Fruit fly (Drosophila melanogaster) whole organism, embryonic: Measurements from ENCODE around the gene Rab8.
A peak's percentile ranks its signal among the peaks of the same experiment; 100 is the strongest.

Experiments used
- Ada2b ChIP-seq: fragments of 200-800 bp; sonication (Bioruptor generic); IDR thresholded peaks from 2 replicates; pipeline ENCODE4 v1.3.6; 2022; ENCODE audit warnings: missing biosample characterization, missing genetic modification characterization
- Adf1 ChIP-seq: fragments of 200-800 bp; sonication (Bioruptor generic); IDR thresholded peaks from 2 replicates; pipeline ENCODE4 v1.3.6; 2022; ENCODE audit warnings: missing biosample characterization, missing genetic modification characterization
- Asciz ChIP-seq: fragments of 200-800 bp; sonication (Bioruptor generic); optimal IDR thresholded peaks from 2 replicates; lab custom pipeline; 2017; ENCODE audit warnings: missing biosample characterization, mild to moderate bottlenecking, missing genetic modification characterization, missing genetic modification reagents
- B-H2 ChIP-seq: fragments of 200-800 bp; sonication (Bioruptor generic); optimal IDR thresholded peaks from 2 replicates; lab custom pipeline; 2018; ENCODE audit warnings: missing biosample characterization, mild to moderate bottlenecking, missing genetic modification characterization
- C15 ChIP-seq: fragments of 200-800 bp; sonication (Bioruptor generic); IDR thresholded peaks from 3 replicates; pipeline ENCODE4 v1.3.6; 2022; ENCODE audit warnings: missing biosample characterization, missing genetic modification characterization
- CG11560 ChIP-seq: fragments of 200-800 bp; sonication (Bioruptor generic); IDR thresholded peaks from 3 replicates; pipeline ENCODE4 v1.3.6; 2022; ENCODE audit warnings: missing biosample characterization, missing genetic modification characterization
- CG11723 ChIP-seq: fragments of 200-800 bp; sonication (Bioruptor generic); optimal IDR thresholded peaks from 2 replicates; lab custom pipeline; 2017; ENCODE audit warnings: missing biosample characterization, mild to moderate bottlenecking, missing genetic modification characterization
- CG12236 ChIP-seq: fragments of 200-800 bp; sonication (Bioruptor generic); optimal IDR thresholded peaks from 2 replicates; lab custom pipeline; 2016; ENCODE audit warnings: missing biosample characterization, missing genetic modification characterization
- CG13287 ChIP-seq: fragments of 200-800 bp; sonication (Bioruptor generic); IDR thresholded peaks from 2 replicates; pipeline ENCODE4 v1.3.6; 2022; ENCODE audit warnings: missing biosample characterization, missing genetic modification characterization; ENCODE audit not compliant: partially characterized antibody
- CG13624 ChIP-seq: fragments of 200-800 bp; sonication (Bioruptor generic); optimal IDR thresholded peaks from 2 replicates; lab custom pipeline; 2016; ENCODE audit warnings: missing biosample characterization, missing genetic modification characterization
- CG14014 ChIP-seq: fragments of 200-800 bp; sonication (Bioruptor generic); IDR thresholded peaks from 2 replicates; pipeline ENCODE4 v1.3.6; 2022; ENCODE audit warnings: missing biosample characterization, missing genetic modification characterization
- CG14050 ChIP-seq: fragments of 200-800 bp; sonication (Bioruptor generic); IDR thresholded peaks from 3 replicates; pipeline ENCODE4 v1.3.6; 2022; ENCODE audit warnings: missing biosample characterization, missing genetic modification characterization
- CG14667 ChIP-seq: fragments of 200-800 bp; sonication (Bioruptor generic); IDR thresholded peaks from 2 replicates; pipeline ENCODE4 v1.3.6; 2022; ENCODE audit warnings: missing biosample characterization, missing genetic modification characterization
- CG15601 ChIP-seq: fragments of 200-800 bp; sonication (Bioruptor generic); optimal IDR thresholded peaks from 3 replicates; lab custom pipeline; 2019; ENCODE audit warnings: missing biosample characterization, mild to moderate bottlenecking, missing genetic modification characterization, moderate library complexity
- CG18262 ChIP-seq: fragments of 200-800 bp; optimal IDR thresholded peaks from 3 replicates; lab custom pipeline; 2019; ENCODE audit warnings: missing biosample characterization, mild to moderate bottlenecking, missing genetic modification characterization, moderate library complexity
- CG32767 ChIP-seq: fragments of 200-800 bp; sonication (Bioruptor generic); IDR thresholded peaks from 2 replicates; pipeline ENCODE4 v1.3.6; 2022; ENCODE audit warnings: missing biosample characterization, missing genetic modification characterization
- CG3281 ChIP-seq: fragments of 200-800 bp; sonication (Bioruptor generic); optimal IDR thresholded peaks from 3 replicates; lab custom pipeline; 2017; ENCODE audit warnings: missing biosample characterization, mild to moderate bottlenecking, missing genetic modification characterization
- CG34376 ChIP-seq: fragments of 200-800 bp; sonication (Bioruptor generic); optimal IDR thresholded peaks from 2 replicates; lab custom pipeline; 2018; ENCODE audit warnings: missing biosample characterization, mild to moderate bottlenecking, missing genetic modification characterization
- CG3847 ChIP-seq: fragments of 200-800 bp; sonication (Bioruptor generic); IDR thresholded peaks from 2 replicates; pipeline ENCODE4 v1.3.6; 2022; ENCODE audit warnings: missing biosample characterization, missing genetic modification characterization
- CG4854 ChIP-seq: fragments of 200-800 bp; sonication (Bioruptor generic); optimal IDR thresholded peaks from 2 replicates; lab custom pipeline; 2016; ENCODE audit warnings: missing biosample characterization, missing genetic modification characterization, inconsistent platforms
- CG6791 ChIP-seq: fragments of 200-800 bp; sonication (Bioruptor generic); IDR thresholded peaks from 3 replicates; pipeline ENCODE4 v1.3.6; 2022; ENCODE audit warnings: missing biosample characterization, missing genetic modification characterization; ENCODE audit not compliant: partially characterized antibody
- CG7963 ChIP-seq: fragments of 200-800 bp; sonication (Bioruptor generic); IDR thresholded peaks from 3 replicates; pipeline ENCODE4 v1.3.6; 2022; ENCODE audit warnings: missing biosample characterization, missing genetic modification characterization; ENCODE audit not compliant: partially characterized antibody
- Doc3 ChIP-seq: fragments of 200-800 bp; sonication (Bioruptor generic); IDR thresholded peaks from 3 replicates; pipeline ENCODE4 v1.3.6; 2022; ENCODE audit warnings: missing biosample characterization, missing genetic modification characterization; ENCODE audit not compliant: partially characterized antibody
- Dp ChIP-seq: fragments of 200-800 bp; sonication (Bioruptor generic); optimal IDR thresholded peaks from 2 replicates; lab custom pipeline; 2018; ENCODE audit warnings: missing biosample characterization, mild to moderate bottlenecking, missing genetic modification characterization, moderate library complexity
- E2f2 ChIP-seq: fragments of 200-800 bp; sonication (Bioruptor generic); IDR thresholded peaks from 2 replicates; pipeline ENCODE4 v1.3.6; 2022; ENCODE audit warnings: missing biosample characterization, missing genetic modification characterization
- ERR ChIP-seq: fragments of 200-800 bp; sonication (Bioruptor generic); optimal IDR thresholded peaks from 2 replicates; lab custom pipeline; 2016; ENCODE audit warnings: missing biosample characterization, missing genetic modification characterization
- Fer1 ChIP-seq: fragments of 200-800 bp; sonication (Bioruptor generic); optimal IDR thresholded peaks from 2 replicates; lab custom pipeline; 2017; ENCODE audit warnings: missing biosample characterization, mild to moderate bottlenecking, missing genetic modification characterization
- Gug ChIP-seq: fragments of 200-800 bp; sonication (Bioruptor generic); IDR thresholded peaks from 4 replicates; pipeline ENCODE4 v1.3.6; 2022; ENCODE audit warnings: missing biosample characterization, missing genetic modification characterization
- HLH4C ChIP-seq: fragments of 200-800 bp; sonication (Bioruptor generic); IDR thresholded peaks from 3 replicates; pipeline ENCODE4 v1.3.6; 2022; ENCODE audit warnings: missing biosample characterization, missing genetic modification characterization; ENCODE audit not compliant: partially characterized antibody
- Hand ChIP-seq: fragments of 200-800 bp; sonication (Bioruptor generic); optimal IDR thresholded peaks from 2 replicates; lab custom pipeline; 2017; ENCODE audit warnings: mild to moderate bottlenecking, missing biosample characterization, missing genetic modification reagents, missing genetic modification characterization
- Hey ChIP-seq: fragments of 200-800 bp; sonication (Bioruptor generic); optimal IDR thresholded peaks from 3 replicates; lab custom pipeline; 2018; ENCODE audit warnings: missing biosample characterization, mild to moderate bottlenecking, missing genetic modification characterization
- Hmr ChIP-seq: fragments of 200-800 bp; sonication (Bioruptor generic); optimal IDR thresholded peaks from 3 replicates; lab custom pipeline; 2017; ENCODE audit warnings: mild to moderate bottlenecking, missing biosample characterization, missing genetic modification reagents, missing genetic modification characterization
- MBD-R2 ChIP-seq: fragments of 200-800 bp; sonication (Bioruptor generic); IDR thresholded peaks from 2 replicates; pipeline ENCODE4 v1.3.6; 2022; ENCODE audit warnings: missing biosample characterization, missing genetic modification characterization
- PHDP ChIP-seq: fragments of 200-800 bp; sonication (Bioruptor generic); optimal IDR thresholded peaks from 3 replicates; lab custom pipeline; 2018; ENCODE audit warnings: missing biosample characterization, mild to moderate bottlenecking, missing genetic modification characterization, moderate library complexity
- Pdp1 ChIP-seq, 2 experiments: fragments of 200-800 bp; sonication (Bioruptor generic); optimal IDR thresholded peaks; 3 replicates each; lab custom pipeline; 2016; ENCODE audit warnings: missing biosample characterization in 2 of 2, missing genetic modification characterization in 2 of 2, mild to moderate bottlenecking in 1 of 2, moderate library complexity in 1 of 2
- Side ChIP-seq: fragments of 200-800 bp; sonication (Bioruptor generic); optimal IDR thresholded peaks from 2 replicates; lab custom pipeline; 2016; ENCODE audit warnings: missing biosample characterization, missing genetic modification characterization
- Six4 ChIP-seq: fragments of 200-800 bp; sonication (Bioruptor generic); optimal IDR thresholded peaks from 2 replicates; lab custom pipeline; 2016; ENCODE audit warnings: missing biosample characterization, missing genetic modification characterization
- Xbp1 ChIP-seq: fragments of 200-800 bp; sonication (Bioruptor generic); optimal IDR thresholded peaks from 3 replicates; lab custom pipeline; 2016; ENCODE audit warnings: missing biosample characterization, mild to moderate bottlenecking, missing genetic modification characterization
- Xrp1 ChIP-seq: fragments of 200-800 bp; sonication (Bioruptor generic); IDR thresholded peaks from 2 replicates; pipeline ENCODE4 v1.3.6; 2022; ENCODE audit warnings: missing biosample characterization, missing genetic modification characterization
- ash1 ChIP-seq: fragments of 200-800 bp; sonication (Bioruptor generic); optimal IDR thresholded peaks from 2 replicates; lab custom pipeline; 2018; ENCODE audit warnings: missing biosample characterization, mild to moderate bottlenecking, missing genetic modification characterization
- cas ChIP-seq: fragments of 200-800 bp; sonication (Bioruptor generic); IDR thresholded peaks from 2 replicates; pipeline ENCODE4 v1.3.6; 2022; ENCODE audit warnings: missing biosample characterization, missing genetic modification characterization
- crc ChIP-seq: fragments of 200-800 bp; sonication (Bioruptor generic); optimal IDR thresholded peaks from 2 replicates; lab custom pipeline; 2016; ENCODE audit warnings: missing biosample characterization, missing genetic modification characterization
- inv ChIP-seq: fragments of 200-800 bp; sonication (Bioruptor generic); IDR thresholded peaks from 2 replicates; pipeline ENCODE4 v1.3.6; 2022; ENCODE audit warnings: missing biosample characterization, missing genetic modification characterization; ENCODE audit not compliant: partially characterized antibody
- p53 ChIP-seq: fragments of 200-800 bp; sonication (Bioruptor generic); optimal IDR thresholded peaks from 2 replicates; lab custom pipeline; 2016; ENCODE audit warnings: missing biosample characterization, missing genetic modification characterization
- schlank ChIP-seq: fragments of 200-800 bp; sonication (Bioruptor generic); optimal IDR thresholded peaks from 2 replicates; lab custom pipeline; 2018; ENCODE audit warnings: missing biosample characterization, mild to moderate bottlenecking, missing genetic modification characterization
- seq ChIP-seq: fragments of 200-800 bp; sonication (Bioruptor generic); IDR thresholded peaks from 2 replicates; pipeline ENCODE4 v1.3.6; 2022; ENCODE audit warnings: missing biosample characterization, missing genetic modification characterization

Gene Rab8

dm6 chr3L:19845907-19846301 is 25.0 kb downstream of the Rab8 start:
- TF ChIP-seq Pdp1 (GFP tag; optimal IDR thresholded peaks at IDR 0.05; lab: Kevin White, UChicago) (peak in 1 of 2 experiments; percentile 34), Hey (tag; lab: Kevin White, UChicago) (no peak)

DNA sequence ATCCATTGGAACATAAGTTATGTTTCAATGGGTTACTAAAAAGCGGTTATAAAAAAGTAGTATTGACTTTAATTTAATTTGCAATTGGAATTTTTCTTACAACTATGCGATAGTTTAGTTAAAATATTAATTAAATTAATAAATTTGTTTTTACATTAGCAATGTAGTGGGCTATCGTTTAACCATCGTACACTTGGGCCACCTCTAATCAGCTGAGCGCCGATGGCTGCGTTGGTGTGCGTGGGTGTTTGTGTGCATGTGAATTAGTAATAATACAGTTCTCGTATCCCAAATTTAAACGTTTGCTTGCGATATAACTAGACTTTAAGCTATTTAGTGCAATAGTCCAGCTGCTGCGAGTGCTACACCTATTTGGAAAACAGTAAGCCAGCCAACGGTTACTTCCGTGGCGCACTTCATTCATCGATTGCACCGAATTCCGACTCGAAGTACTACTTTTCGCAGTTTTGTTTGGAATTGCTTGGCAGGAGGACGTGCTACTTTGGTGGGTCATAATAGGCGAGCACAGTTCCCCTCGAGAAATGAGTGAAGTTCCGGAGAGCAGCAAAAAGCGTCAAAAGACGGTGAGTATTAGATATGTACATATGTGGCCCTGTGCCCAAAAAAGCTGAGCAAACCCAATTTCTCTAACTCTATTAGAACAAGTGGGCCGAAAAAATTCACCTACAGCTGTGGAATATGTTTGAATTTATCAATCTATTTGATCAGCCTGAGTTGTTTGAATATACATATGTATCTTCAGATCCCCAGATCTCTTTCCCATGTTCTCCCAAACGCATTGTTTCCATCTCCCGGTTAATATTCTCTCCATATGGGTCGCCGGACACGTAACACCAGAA is 25.6 kb downstream of the Rab8 start, which contains the start of gene Papss:
TSS of gene Papss (plus strand) at position 247 of the 860 bp plus-strand sequence.
- TF ChIP-seq CG11723 (GFP tag; lab: Kevin White, UChicago) (no peak), HLH4C (GFP tag; lab: Robert Waterston, UW) (peak; percentile 50; the same call in 1 of the 3 replicates), Xrp1 (GFP tag; lab: Robert Waterston, UW) (peak; percentile 58), CG13287 (GFP tag; lab: Robert Waterston, UW) (peak; percentile 94), PHDP (tag; lab: Kevin White, UChicago) (peak; percentile 25), CG6791 (GFP tag; lab: Robert Waterston, UW) (peak; percentile 82), cas (no peak), CG7963 (GFP tag; lab: Robert Waterston, UW) (peak; percentile 71; the same call in 2 of the 3 replicates), CG14667 (no peak), CG3281 (GFP tag; lab: Kevin White, UChicago) (peak; percentile 53), inv (GFP tag; lab: Robert Waterston, UW) (peak; percentile 77), Hmr (GFP tag; lab: Kevin White, UChicago) (peak; percentile 68), CG34376 (GFP tag; lab: Kevin White, UChicago) (peak; percentile 69), Six4 (GFP tag; lab: Kevin White, UChicago) (peak; percentile 27), CG14014 (GFP tag; lab: Robert Waterston, UW) (no peak; the same call in 1 of the 2 replicates), Asciz (GFP tag; lab: Kevin White, UChicago) (no peak), E2f2 (GFP tag; lab: Robert Waterston, UW) (peak; percentile 28; the same call in 1 of the 2 replicates), CG4854 (GFP tag; lab: Kevin White, UChicago) (no peak), ERR (GFP tag; lab: Kevin White, UChicago) (no peak), Hand (peak; percentile 23), CG11560 (tag; lab: Robert Waterston, UW) (no peak), CG18262 (no peak), C15 (GFP tag; lab: Robert Waterston, UW) (no peak), Doc3 (GFP tag; lab: Robert Waterston, UW) (peak; percentile 93), Gug (0 out of 4 replicates have a peak, but pooled peaks have one; percentile 26), Fer1 (GFP tag; lab: Kevin White, UChicago) (peak; percentile 71), crc (GFP tag; lab: Kevin White, UChicago) (no peak), CG12236 (GFP tag; lab: Kevin White, UChicago) (no peak), CG32767 (no peak), Dp (peak; percentile 2), CG3847 (GFP tag; lab: Robert Waterston, UW) (0 out of 2 replicates have a peak, but pooled peaks have one; percentile 28), schlank (peak; percentile 73), Adf1 (no peak), CG14050 (no peak; the same call in 2 of the 3 replicates), CG13624 (peak; percentile 12), CG15601 (tag; lab: Kevin White, UChicago) (peak; percentile 51), Ada2b (GFP tag; lab: Robert Waterston, UW) (peak; percentile 11; the same call in 1 of the 2 replicates), B-H2 (GFP tag; lab: Kevin White, UChicago) (peak; percentile 10), seq (GFP tag; lab: Robert Waterston, UW) (no peak), p53 (GFP tag; lab: Kevin White, UChicago) (no peak), Xbp1 (GFP tag; lab: Kevin White, UChicago) (peak; percentile 21), MBD-R2 (GFP tag; lab: Robert Waterston, UW) (peak; percentile 97), ash1 (GFP tag; lab: Kevin White, UChicago) (peak; percentile 47), Side (GFP tag; lab: Kevin White, UChicago) (no peak)
